Worm (Caenorhabditis elegans): ENCODE measurements around the gene K09E3.2.

DNA sequence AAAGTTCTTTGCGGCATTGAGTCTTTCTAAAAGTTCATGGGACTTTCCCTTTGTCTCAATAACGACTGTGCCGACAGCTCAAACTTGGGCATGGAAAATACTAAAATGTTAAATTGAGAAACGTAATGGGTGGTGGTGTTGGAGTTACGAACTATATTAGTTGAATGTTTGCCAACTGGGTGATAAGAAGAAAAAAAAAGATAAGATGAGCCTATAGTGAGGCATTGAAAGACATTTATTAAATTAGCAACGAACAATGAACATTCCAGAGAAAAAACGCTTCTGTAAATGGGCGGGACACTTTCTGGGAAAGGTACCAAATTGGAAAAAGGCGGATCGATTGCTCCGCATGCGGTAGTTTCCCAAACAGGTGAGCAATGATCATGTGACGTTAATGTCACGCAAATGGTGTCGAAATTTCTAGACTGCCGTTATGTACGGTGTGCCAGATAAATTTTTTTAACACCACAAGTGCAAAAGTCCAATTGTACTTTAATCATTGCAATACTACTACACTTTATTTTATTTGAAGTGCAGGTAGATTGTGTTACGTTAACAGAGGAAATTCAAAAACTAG is 21.8 kb downstream of the K09E3.2 start:
- TF ChIP-seq snpc-1.1 (tag; optimal IDR thresholded peaks at IDR 0.05; ENCODE audit: insufficient read depth) (no peak), ztf-3 (GFP tag; optimal IDR thresholded peaks at IDR 0.05) (no peak), nhr-179 (tag; optimal IDR thresholded peaks at IDR 0.05) (no peak)

Data from whole organism, young adult.